Worm (Caenorhabditis elegans): ENCODE results near the gene F43C11.16.

The F43C11.16 gene

DNA sequence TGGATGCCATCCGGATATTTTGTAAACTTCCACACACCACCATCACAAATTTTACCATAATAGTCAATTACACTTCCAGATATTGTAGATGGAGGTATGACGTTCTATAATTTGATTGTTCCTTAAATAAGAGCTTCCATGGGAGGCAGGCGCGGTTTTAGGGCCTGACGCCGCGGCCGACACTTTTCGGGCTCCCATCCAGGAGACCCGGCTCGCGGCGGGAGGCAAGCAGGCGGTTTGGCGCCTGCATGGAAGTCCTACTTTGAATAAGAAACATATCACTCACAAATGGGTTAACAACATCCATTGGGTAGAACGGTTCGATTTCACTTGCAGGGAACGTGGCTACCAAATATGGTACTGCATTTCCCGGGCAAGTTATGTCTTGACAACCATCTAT lies 19.8 kb upstream of the F43C11.16 start:
- TF ChIP-seq elt-2 (tag; optimal IDR thresholded peaks at IDR 0.05) = no peak
- TF ChIP-seq zag-1 (tag; optimal IDR thresholded peaks at IDR 0.05) = no peak
- no peak for TF ChIP-seq mdl-1 (tag; optimal IDR thresholded peaks at IDR 0.05)
- no peak for TF ChIP-seq skn-1 (tag; optimal IDR thresholded peaks at IDR 0.05)
- no peak for TF ChIP-seq jun-1 (tag; optimal IDR thresholded peaks at IDR 0.05)
- TF ChIP-seq lin-15B (tag; optimal IDR thresholded peaks at IDR 0.05) = no peak
- TF ChIP-seq nhr-12 (tag; optimal IDR thresholded peaks at IDR 0.05) = no peak
- TF ChIP-seq eor-1 (tag; optimal IDR thresholded peaks at IDR 0.05) = no peak
- no peak for TF ChIP-seq nhr-28 (tag; optimal IDR thresholded peaks at IDR 0.05)
- TF ChIP-seq tbx-2 (tag; optimal IDR thresholded peaks at IDR 0.05) = no peak
- no peak for TF ChIP-seq ceh-9 (tag; optimal IDR thresholded peaks at IDR 0.05)
- TF ChIP-seq ceh-28 (tag; optimal IDR thresholded peaks at IDR 0.05) = no peak
- TF ChIP-seq ceh-16 (tag; optimal IDR thresholded peaks at IDR 0.05) = no peak
- TF ChIP-seq nhr-67 (tag; optimal IDR thresholded peaks at IDR 0.05) = no peak
- no peak for TF ChIP-seq elt-1 (tag; optimal IDR thresholded peaks at IDR 0.05)
- TF ChIP-seq mml-1 (tag; optimal IDR thresholded peaks at IDR 0.05) = no peak
- no peak for TF ChIP-seq daf-12 (tag; optimal IDR thresholded peaks at IDR 0.05)
- TF ChIP-seq aly-2 (tag; optimal IDR thresholded peaks at IDR 0.05) = no peak

DNA sequence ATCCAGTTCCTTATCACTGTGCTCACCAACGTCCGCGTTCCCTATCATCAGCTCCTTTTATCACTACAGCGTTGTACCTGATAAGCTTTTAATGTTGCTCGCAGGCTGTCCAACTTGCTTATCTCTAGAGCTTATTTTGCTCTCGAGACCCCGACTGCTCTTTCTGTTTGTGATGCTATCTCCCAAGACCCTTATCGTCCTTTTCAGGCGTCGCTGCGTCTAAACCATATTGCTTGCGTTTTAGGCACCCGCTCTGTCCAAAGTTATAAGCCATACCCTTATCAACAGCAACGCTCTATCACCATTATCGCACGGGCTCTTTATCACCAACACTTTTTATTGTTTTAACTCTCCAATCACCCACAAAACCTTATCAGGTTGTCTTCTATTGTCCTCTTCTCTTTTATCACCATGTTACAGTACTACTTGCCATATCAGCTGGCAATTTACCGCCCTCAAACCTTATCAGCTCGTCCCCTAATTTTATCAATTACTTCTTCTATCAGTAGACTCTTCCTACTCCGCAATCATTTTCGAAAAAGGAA lies 18.7 kb upstream of the F43C11.16 start:
- peak; percentile 79 for TF ChIP-seq pha-4 (tag; optimal IDR thresholded peaks at IDR 0.05)
- TF ChIP-seq fos-1 (tag; optimal IDR thresholded peaks at IDR 0.05) = peak; percentile 80
- TF ChIP-seq elt-2 (tag; optimal IDR thresholded peaks at IDR 0.05) = peak; percentile 100
- peak; percentile 99 for TF ChIP-seq jun-1 (tag; optimal IDR thresholded peaks at IDR 0.05)
- TF ChIP-seq eor-1 (tag; optimal IDR thresholded peaks at IDR 0.05) = no peak
- peak; percentile 5 for TF ChIP-seq ceh-28 (tag; optimal IDR thresholded peaks at IDR 0.05)
- TF ChIP-seq egl-27 (tag; optimal IDR thresholded peaks at IDR 0.05) = peak; percentile 93
- no peak for TF ChIP-seq ceh-16 (tag; optimal IDR thresholded peaks at IDR 0.05)
- TF ChIP-seq pqm-1 (tag; optimal IDR thresholded peaks at IDR 0.05) = peak; percentile 98
- no peak for TF ChIP-seq nhr-12 (tag; optimal IDR thresholded peaks at IDR 0.05)
- peak; percentile 91 for TF ChIP-seq lsy-12 (tag; optimal IDR thresholded peaks at IDR 0.05)
- no peak for TF ChIP-seq fkh-10 (GFP tag; optimal IDR thresholded peaks at IDR 0.05)

DNA sequence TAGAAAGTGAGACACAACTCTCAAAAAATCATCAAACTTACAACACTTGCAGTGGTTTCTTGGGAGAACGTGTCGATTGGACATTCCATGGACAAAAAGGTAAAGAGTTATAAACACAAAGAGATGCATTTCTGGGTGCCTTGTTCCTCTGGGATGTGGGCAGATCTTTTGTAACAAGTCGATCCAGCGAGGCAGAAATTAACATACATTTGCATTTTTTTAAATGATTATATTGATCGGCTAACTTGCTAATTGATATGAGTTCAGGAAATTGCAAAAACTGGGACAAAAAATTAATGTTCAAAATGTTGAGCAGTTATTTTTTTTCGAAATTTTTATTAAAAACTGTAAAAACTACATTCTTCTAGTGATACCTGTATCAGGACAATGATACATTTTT lies 17.9 kb upstream of the F43C11.16 start, which contains the start of gene F16G10.6:
TSS of gene F16G10.6 (minus strand) at position 101 of the 400 bp plus-strand sequence.
- no peak for TF ChIP-seq nhr-43 (tag; optimal IDR thresholded peaks at IDR 0.05; ENCODE audit: poor library complexity, severe bottlenecking)
- TF ChIP-seq nhr-11 (tag; optimal IDR thresholded peaks at IDR 0.05) = no peak
- no peak for TF ChIP-seq nhr-237 (tag; optimal IDR thresholded peaks at IDR 0.05)
- TF ChIP-seq ama-1 (optimal IDR thresholded peaks at IDR 0.05) = no peak
- no peak for TF ChIP-seq pqm-1 (tag; optimal IDR thresholded peaks at IDR 0.05)

DNA sequence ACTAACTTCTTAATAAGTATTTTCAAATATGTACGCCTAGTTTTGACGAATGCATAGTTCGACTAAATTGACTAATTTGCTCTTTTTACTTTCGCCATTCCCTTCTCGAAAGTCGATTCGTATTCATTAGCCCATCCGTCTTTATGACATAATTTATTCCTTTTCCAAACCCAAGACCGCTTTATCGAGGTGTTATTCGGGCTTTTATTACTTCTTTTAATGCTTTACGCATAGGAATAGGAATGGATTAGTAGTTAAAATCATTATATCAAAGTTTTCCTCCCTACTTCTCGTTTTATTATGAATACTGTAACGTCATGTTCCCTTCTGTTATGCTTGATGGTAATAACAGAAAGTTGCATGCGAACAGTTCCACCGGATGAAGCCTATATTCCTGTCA lies 15.1 kb upstream of the F43C11.16 start, which contains the start of gene F16G10.2:
TSS of gene F16G10.2 (plus strand) at position 301 of the 400 bp plus-strand sequence.
- no peak for TF ChIP-seq nhr-12 (tag; optimal IDR thresholded peaks at IDR 0.05)

DNA sequence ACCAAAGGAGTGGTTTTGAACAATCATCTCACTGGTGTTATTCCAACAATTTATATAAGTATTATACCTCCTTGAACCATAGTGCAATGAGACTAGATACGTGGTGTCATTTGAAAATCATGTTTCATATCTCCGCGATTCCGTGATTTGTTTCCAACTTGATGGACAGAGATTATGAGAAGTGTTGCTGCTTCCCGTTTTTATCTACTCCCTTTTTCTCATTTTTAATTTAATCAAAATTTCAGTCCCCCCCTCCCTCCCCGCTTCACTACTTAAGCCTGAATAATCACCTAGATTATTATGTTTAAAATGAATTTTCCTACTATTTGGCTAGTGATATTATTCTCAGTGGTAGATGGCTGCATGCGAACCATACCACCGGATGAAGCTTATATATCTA lies 12.2 kb upstream of the F43C11.16 start, which contains the start of gene F16G10.3:
TSS of gene F16G10.3 (plus strand) at position 301 of the 400 bp plus-strand sequence.
- no peak for TF ChIP-seq fkh-2 (tag; optimal IDR thresholded peaks at IDR 0.05)
- no peak for TF ChIP-seq tbx-2 (tag; optimal IDR thresholded peaks at IDR 0.05)

DNA sequence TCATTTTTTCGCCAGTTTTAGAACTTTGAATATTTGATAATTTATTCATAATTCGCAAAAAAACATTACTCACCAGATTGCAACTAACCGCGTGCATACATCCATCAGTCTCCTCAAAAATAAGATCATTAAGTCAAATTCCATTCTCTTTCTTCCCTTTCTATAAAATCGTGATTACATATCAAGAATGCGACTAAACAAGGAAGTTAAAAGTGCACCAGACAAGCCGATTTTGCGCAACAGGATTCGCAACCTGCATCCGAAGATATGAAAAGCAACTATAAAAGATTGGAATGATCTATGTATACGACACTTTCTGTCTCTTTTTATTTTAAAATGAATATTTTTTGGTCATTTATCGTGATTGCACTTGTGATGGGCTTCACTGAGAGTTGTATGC lies 9.1 kb upstream of the F43C11.16 start, which contains the start of gene hpo-25:
TSS of gene hpo-25 (plus strand) at position 301 of the 400 bp plus-strand sequence.
- no peak for TF ChIP-seq lin-15B (tag; optimal IDR thresholded peaks at IDR 0.05)
- no peak for TF ChIP-seq mdl-1 (tag; optimal IDR thresholded peaks at IDR 0.05)
- no peak for TF ChIP-seq ZK546.5 (tag; optimal IDR thresholded peaks at IDR 0.05)
- TF ChIP-seq nhr-77 (tag; optimal IDR thresholded peaks at IDR 0.05) = no peak
- TF ChIP-seq lin-39 (tag; optimal IDR thresholded peaks at IDR 0.05) = no peak
- TF ChIP-seq nhr-12 (tag; optimal IDR thresholded peaks at IDR 0.05) = no peak
- TF ChIP-seq tbx-2 (tag; optimal IDR thresholded peaks at IDR 0.05) = no peak
- no peak for TF ChIP-seq elt-2 (tag; optimal IDR thresholded peaks at IDR 0.05)
- TF ChIP-seq mml-1 (tag; optimal IDR thresholded peaks at IDR 0.05) = no peak
- no peak for TF ChIP-seq egl-5 (tag; optimal IDR thresholded peaks at IDR 0.05)
- no peak for TF ChIP-seq skn-1 (tag; optimal IDR thresholded peaks at IDR 0.05)

Data from whole organism, L3 larva.